Worm (Caenorhabditis elegans) whole organism, young adult: ENCODE data around the gene sre-53.

Source experiments
- Y53F4B.3 ChIP-seq: fragments of 200-800 bp; sonication (Bioruptor generic); IDR thresholded peaks from 2 replicates; pipeline ENCODE4 v1.3.6; 2022; ENCODE audit warnings: missing genetic modification reagents, missing genetic modification characterization, missing compliant biosample characterization
- Y95B8A.8 ChIP-seq: fragments of 200-800 bp; sonication (Bioruptor generic); IDR thresholded peaks from 2 replicates; pipeline ENCODE4 v1.3.6; 2022; ENCODE audit warnings: missing genetic modification reagents, missing genetic modification characterization, missing compliant biosample characterization
- ZK185.1 ChIP-seq: sonication (generic microtip); optimal IDR thresholded peaks from 2 replicates; lab custom pipeline; 2016; ENCODE audit warnings: mild to moderate bottlenecking, missing genetic modification characterization, missing compliant biosample characterization; ENCODE audit not compliant: poor library complexity, severe bottlenecking
- lsl-1 ChIP-seq: fragments of 200-800 bp; sonication (Bioruptor generic); optimal IDR thresholded peaks from 2 replicates; lab custom pipeline; 2018; ENCODE audit warnings: mild to moderate bottlenecking, missing genetic modification characterization, moderate library complexity, missing compliant biosample characterization
- nfya-1 ChIP-seq: sonication (generic microtip); optimal IDR thresholded peaks from 2 replicates; lab custom pipeline; 2017; ENCODE audit warnings: antibody characterized with exemption, missing compliant biosample characterization, missing genetic modification characterization, borderline replicate concordance; ENCODE audit not compliant: insufficient read depth
- repo-1 ChIP-seq: sonication (generic microtip); optimal IDR thresholded peaks from 2 replicates; lab custom pipeline; 2017; ENCODE audit warnings: mild to moderate bottlenecking, missing genetic modification characterization, missing compliant biosample characterization
- sdz-38 ChIP-seq: sonication (generic microtip); optimal IDR thresholded peaks from 2 replicates; lab custom pipeline; 2016; ENCODE audit warnings: missing genotype, missing genetic modification characterization, missing compliant biosample characterization
- sea-2 ChIP-seq: fragments of 200-800 bp; sonication (Bioruptor generic); IDR thresholded peaks from 2 replicates; pipeline ENCODE4 v1.3.6; 2022; ENCODE audit warnings: missing genetic modification characterization, missing compliant biosample characterization
- snpc-3.4 ChIP-seq: sonication (generic microtip); optimal IDR thresholded peaks from 2 replicates; lab custom pipeline; 2017; ENCODE audit warnings: missing genetic modification characterization, mild to moderate bottlenecking, missing compliant biosample characterization, antibody characterized with exemption, moderate library complexity, missing genotype, missing genetic modification reagents
- unc-130 ChIP-seq: sonication (generic microtip); optimal IDR thresholded peaks from 2 replicates; lab custom pipeline; 2016; ENCODE audit warnings: missing genetic modification reagents, missing genetic modification characterization, missing compliant biosample characterization

- TF ChIP-seq nfya-1 (tag; lab: Kevin White, UChicago) (no peak), repo-1 (no peak), sdz-38 (tag; lab: Kevin White, UChicago) (no peak), Y53F4B.3 (GFP tag; lab: Robert Waterston, UW) (no peak), Y95B8A.8 (GFP tag; lab: Robert Waterston, UW) (no peak), unc-130 (GFP tag; lab: Kevin White, UChicago) (no peak), sea-2 (GFP tag; lab: Robert Waterston, UW) (no peak), lsl-1 (GFP tag; lab: Kevin White, UChicago) (no peak), ZK185.1 (tag; lab: Kevin White, UChicago) (no peak), snpc-3.4 (tag; lab: Kevin White, UChicago) (no peak)
These were observed 11.6 kb downstream of the sre-53 start, which contains the start of gene sre-51 for ce11 chrII:12311560-12311959.
